Fruit fly (Drosophila melanogaster) Kc167 (cell line): ENCODE measurements around the gene ppk19.

Experiments used
- Myc ChIP-seq: fragments of >200 bp; optimal IDR thresholded peaks from 2 replicates; lab custom pipeline; 2017; ENCODE audit warnings: missing external identifiers
- Sin3A ChIP-seq: fragments of >200 bp; optimal IDR thresholded peaks from 2 replicates; lab custom pipeline; 2018; ENCODE audit warnings: missing external identifiers
- h ChIP-seq: fragments of >200 bp; optimal IDR thresholded peaks from 3 replicates; lab custom pipeline; 2018; ENCODE audit warnings: missing external identifiers
- insv ChIP-seq: fragments of >200 bp; optimal IDR thresholded peaks from 3 replicates; lab custom pipeline; 2018; ENCODE audit warnings: missing external identifiers
- psq ChIP-seq: fragments of >200 bp; optimal IDR thresholded peaks from 2 replicates; lab custom pipeline; 2017; ENCODE audit warnings: missing external identifiers
- ttk ChIP-seq: sonication (Bioruptor generic); optimal IDR thresholded peaks from 2 replicates; lab custom pipeline; 2017; ENCODE audit warnings: missing external identifiers

Gene ppk19

dm6 chr3R:29689211-29689610 lies 17.0 kb downstream of the ppk19 start, which contains the start of gene Obp99c:
Gene Obp99c (minus strand): TSS chr3R:29689311.
- no peak for TF ChIP-seq Sin3A
- TF ChIP-seq insv (lab: Kevin White, UChicago) = no peak
- no peak for TF ChIP-seq ttk
- no peak for TF ChIP-seq h (lab: Kevin White, UChicago)
- no peak for TF ChIP-seq psq (lab: Kevin White, UChicago)
- no peak for TF ChIP-seq Myc

- TF ChIP-seq ttk = no peak
- no peak for TF ChIP-seq h (lab: Kevin White, UChicago)
- no peak for TF ChIP-seq insv (lab: Kevin White, UChicago)
- no peak for TF ChIP-seq Sin3A
- no peak for TF ChIP-seq psq (lab: Kevin White, UChicago)
- TF ChIP-seq Myc = no peak
Measured at dm6 chr3R:29689833-29690538, 17.7 kb downstream of the ppk19 start.

DNA sequence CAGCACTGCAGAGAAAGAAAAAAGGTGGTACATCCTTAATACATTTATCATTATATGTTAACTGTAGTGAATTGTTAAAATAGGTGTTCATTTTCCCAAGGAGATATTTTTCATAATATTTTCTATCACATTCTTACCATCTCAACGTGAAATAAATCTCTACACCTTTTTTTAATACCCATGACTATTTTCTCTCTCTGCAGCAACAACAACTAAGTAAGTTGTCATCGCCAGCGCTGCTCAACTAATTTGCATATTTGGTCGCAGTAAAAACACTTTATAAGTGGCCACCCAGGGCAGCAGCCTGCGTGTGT lies 18.2 kb downstream of the ppk19 start:
- TF ChIP-seq ttk = no peak
- no peak for TF ChIP-seq psq (lab: Kevin White, UChicago)
- no peak for TF ChIP-seq h (lab: Kevin White, UChicago)
- TF ChIP-seq insv (lab: Kevin White, UChicago) = no peak

- TF ChIP-seq h (lab: Kevin White, UChicago) (no peak), psq (lab: Kevin White, UChicago) (no peak)
Measured at dm6 chr3R:29690960-29691527, 18.8 kb downstream of the ppk19 start.

dm6 chr3R:29692009-29692641 lies 19.9 kb downstream of the ppk19 start, which contains the start of gene dmrt99B:
Gene dmrt99B (plus strand): TSS chr3R:29692591.
- no peak for TF ChIP-seq psq (lab: Kevin White, UChicago)
- TF ChIP-seq ttk = no peak
- TF ChIP-seq Myc = no peak

DNA sequence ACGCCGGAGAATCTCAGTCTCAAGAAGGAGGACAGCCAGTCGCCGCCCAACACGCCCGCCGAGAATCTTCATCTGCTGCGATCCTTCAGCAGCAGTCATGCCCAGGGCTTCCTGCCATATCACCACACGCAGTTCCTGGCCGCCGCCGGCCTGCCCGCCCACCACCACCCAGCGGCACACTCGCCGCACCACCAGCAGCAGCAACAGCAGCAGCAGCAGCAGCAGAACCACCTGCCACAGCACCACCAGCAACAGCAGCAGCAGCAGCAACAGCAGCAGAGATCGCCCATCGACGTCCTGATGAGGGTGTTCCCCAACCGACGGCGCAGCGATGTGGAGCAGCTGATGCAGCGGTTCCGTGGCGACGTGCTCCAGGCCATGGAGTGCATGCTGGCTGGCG lies 23.5 kb downstream of the ppk19 start:
- TF ChIP-seq h (lab: Kevin White, UChicago) = no peak
- no peak for TF ChIP-seq Myc
- TF ChIP-seq Sin3A = no peak
- no peak for TF ChIP-seq psq (lab: Kevin White, UChicago)
- TF ChIP-seq ttk = no peak
- no peak for TF ChIP-seq insv (lab: Kevin White, UChicago)

DNA sequence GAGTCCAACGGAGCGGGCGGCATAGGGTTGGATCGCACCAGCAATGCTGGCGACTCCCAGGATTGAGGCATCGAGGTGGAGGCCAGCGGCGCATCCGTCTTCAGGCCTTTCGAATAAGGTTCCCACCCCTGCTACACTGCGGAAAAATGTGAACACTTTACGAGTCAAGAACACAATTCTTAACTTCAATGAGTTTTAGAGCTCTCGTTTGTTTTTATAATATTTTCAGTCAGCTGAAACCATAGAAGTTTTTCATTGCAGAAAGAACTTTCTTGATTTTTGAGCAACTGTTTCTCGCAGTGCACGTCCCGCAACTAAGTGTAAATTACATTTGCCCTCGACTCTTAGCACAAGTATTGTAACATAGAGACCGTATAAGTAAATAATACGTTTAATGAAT lies 24.1 kb downstream of the ppk19 start:
- no peak for TF ChIP-seq Sin3A
- no peak for TF ChIP-seq insv (lab: Kevin White, UChicago)

DNA sequence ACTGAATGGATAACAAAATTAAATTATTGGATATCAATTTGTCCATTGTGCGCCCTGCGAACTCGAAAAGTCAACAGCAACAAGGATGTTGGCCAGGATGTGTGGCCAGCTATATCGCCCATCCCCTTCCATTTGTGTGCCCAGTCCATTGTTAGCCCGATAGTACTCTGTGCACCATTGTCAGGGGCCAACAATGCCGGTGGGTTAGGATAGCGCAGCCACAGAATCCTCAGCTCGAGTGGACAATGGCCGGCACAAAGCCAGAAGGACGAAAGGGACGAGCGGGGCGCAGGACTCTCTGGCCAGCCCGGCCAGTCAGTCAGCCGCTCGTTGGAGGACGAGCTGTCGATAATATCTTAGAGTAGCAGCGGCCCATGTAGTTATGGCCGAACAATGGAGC lies 25.6 kb downstream of the ppk19 start:
- TF ChIP-seq h (lab: Kevin White, UChicago) (no peak), psq (lab: Kevin White, UChicago) (no peak), Myc (no peak), ttk (no peak)

DNA sequence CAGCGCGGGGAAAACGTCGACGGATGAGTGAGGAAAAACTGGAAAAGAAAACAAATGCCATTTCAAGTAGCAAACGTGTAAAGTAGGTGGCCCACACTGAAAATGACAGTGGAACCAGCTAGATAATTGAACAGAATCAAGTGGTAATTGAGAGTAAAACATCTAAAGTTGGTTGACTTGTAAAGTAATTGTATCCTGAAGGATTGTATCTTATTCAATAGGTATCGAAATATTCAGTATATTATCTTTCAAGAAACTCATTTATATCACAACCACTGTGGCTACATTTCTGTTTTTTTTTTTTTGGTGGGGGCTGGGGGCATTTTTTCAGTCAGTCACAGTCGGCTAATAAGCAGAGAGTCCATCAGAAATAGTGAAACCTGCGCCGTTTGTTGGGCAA lies 27.0 kb downstream of the ppk19 start:
- TF ChIP-seq Myc = no peak
- TF ChIP-seq psq (lab: Kevin White, UChicago) = no peak
- no peak for TF ChIP-seq ttk
- no peak for TF ChIP-seq insv (lab: Kevin White, UChicago)
- no peak for TF ChIP-seq Sin3A
- TF ChIP-seq h (lab: Kevin White, UChicago) = no peak

dm6 chr3R:29701739-29702138 lies 29.5 kb downstream of the ppk19 start:
- TF ChIP-seq h (lab: Kevin White, UChicago) = no peak
- no peak for TF ChIP-seq insv (lab: Kevin White, UChicago)
- no peak for TF ChIP-seq Myc
- TF ChIP-seq ttk = no peak
- no peak for TF ChIP-seq psq (lab: Kevin White, UChicago)
- TF ChIP-seq Sin3A = no peak

dm6 chr3R:29704557-29704956 lies 32.3 kb downstream of the ppk19 start:
- TF ChIP-seq h (lab: Kevin White, UChicago) = no peak
- TF ChIP-seq Myc = no peak
- TF ChIP-seq Sin3A = no peak
- TF ChIP-seq psq (lab: Kevin White, UChicago) = no peak
- no peak for TF ChIP-seq insv (lab: Kevin White, UChicago)
- no peak for TF ChIP-seq ttk

dm6 chr3R:29705789-29706303 lies 33.6 kb downstream of the ppk19 start:
- TF ChIP-seq Myc (no peak), Sin3A (no peak), insv (lab: Kevin White, UChicago) (no peak), ttk (no peak), psq (lab: Kevin White, UChicago) (no peak), h (lab: Kevin White, UChicago) (no peak)

DNA sequence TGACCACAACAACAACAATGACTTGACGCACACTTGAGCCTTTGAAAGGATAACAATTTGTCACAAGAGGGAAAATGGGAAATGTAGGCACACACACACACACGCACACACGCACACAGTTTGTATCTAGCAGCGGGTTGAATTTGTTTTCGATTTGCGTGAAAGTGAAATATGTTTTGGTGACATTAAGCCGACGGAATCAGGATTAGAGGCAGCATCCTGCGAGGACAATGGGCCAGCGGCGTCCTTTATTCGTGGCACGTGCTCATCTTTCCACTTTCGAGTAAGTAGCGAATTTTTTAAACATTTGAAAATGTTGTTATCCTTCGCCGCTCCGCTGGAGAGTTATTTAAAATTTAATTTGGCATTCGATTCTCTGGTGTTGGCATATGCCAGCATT lies 35.0 kb downstream of the ppk19 start:
- no peak for TF ChIP-seq Myc
- TF ChIP-seq insv (lab: Kevin White, UChicago) = no peak
- TF ChIP-seq ttk = no peak
- no peak for TF ChIP-seq psq (lab: Kevin White, UChicago)
- no peak for TF ChIP-seq h (lab: Kevin White, UChicago)
- TF ChIP-seq Sin3A = no peak
